Worm (Caenorhabditis elegans) whole organism, young adult: ENCODE data around the gene F42G4.6.
"Not testable (repeated sequence)": the region's sequence is repeated elsewhere in the genome, so short reads cannot be mapped to it uniquely, and the experiment has no call there.

ENCODE experiments used
- D2030.7 ChIP-seq: fragments of 200-800 bp; sonication (Bioruptor generic); IDR thresholded peaks from 2 replicates; pipeline ENCODE4 v1.3.6; 2022; ENCODE audit warnings: missing genetic modification reagents, missing genetic modification characterization, missing compliant biosample characterization
- F49E8.2 ChIP-seq: sonication (generic microtip); optimal IDR thresholded peaks from 3 replicates; lab custom pipeline; 2017; ENCODE audit warnings: missing genetic modification characterization, mild to moderate bottlenecking, missing compliant biosample characterization, antibody characterized with exemption, moderate library complexity; ENCODE audit not compliant: insufficient read depth
- T07F8.4 ChIP-seq: sonication (generic microtip); optimal IDR thresholded peaks from 2 replicates; lab custom pipeline; 2016; ENCODE audit warnings: mild to moderate bottlenecking, missing genetic modification characterization, moderate library complexity, missing compliant biosample characterization
- Y53G8AR.9 ChIP-seq: fragments of 200-800 bp; sonication (Bioruptor generic); conservative IDR thresholded peaks from 2 replicates; pipeline ENCODE4 v1.3.6; 2022; ENCODE audit warnings: missing genetic modification reagents, missing genetic modification characterization, missing compliant biosample characterization
- him-1 ChIP-seq: sonication (generic microtip); optimal IDR thresholded peaks from 2 replicates; lab custom pipeline; 2016; ENCODE audit warnings: missing genotype, missing genetic modification reagents, missing genetic modification characterization, missing compliant biosample characterization
- hlh-12 ChIP-seq: sonication (generic microtip); optimal IDR thresholded peaks from 2 replicates; lab custom pipeline; 2016; ENCODE audit warnings: missing genetic modification characterization, missing compliant biosample characterization
- hsf-1 ChIP-seq: fragments of 200-800 bp; sonication (Bioruptor generic); IDR thresholded peaks from 2 replicates; pipeline ENCODE4 v1.3.6; 2022; ENCODE audit warnings: missing genetic modification reagents, missing genetic modification characterization, missing compliant biosample characterization
- mes-4 ChIP-seq: sonication (generic microtip); optimal IDR thresholded peaks from 2 replicates; lab custom pipeline; 2016; ENCODE audit warnings: missing genotype, missing genetic modification characterization, missing compliant biosample characterization
- nfya-1 ChIP-seq: sonication (generic microtip); optimal IDR thresholded peaks from 2 replicates; lab custom pipeline; 2017; ENCODE audit warnings: antibody characterized with exemption, missing compliant biosample characterization, missing genetic modification characterization, borderline replicate concordance; ENCODE audit not compliant: insufficient read depth
- sea-2 ChIP-seq: fragments of 200-800 bp; sonication (Bioruptor generic); IDR thresholded peaks from 2 replicates; pipeline ENCODE4 v1.3.6; 2022; ENCODE audit warnings: missing genetic modification characterization, missing compliant biosample characterization
- snpc-1.3 ChIP-seq: sonication (generic microtip); optimal IDR thresholded peaks from 2 replicates; lab custom pipeline; 2017; ENCODE audit warnings: missing genetic modification characterization, mild to moderate bottlenecking, missing compliant biosample characterization, antibody characterized with exemption, moderate library complexity, missing genotype, missing genetic modification reagents; ENCODE audit not compliant: insufficient read depth
- unc-62 ChIP-seq: fragments of 150-350 bp; optimal IDR thresholded peaks from 2 replicates; lab custom pipeline; 2014; ENCODE audit warnings: missing biosample characterization, missing genetic modification reagents, missing genetic modification characterization
- xnd-1 ChIP-seq: sonication (generic microtip); optimal IDR thresholded peaks from 2 replicates; lab custom pipeline; 2016; ENCODE audit warnings: missing genotype, missing genetic modification reagents, missing genetic modification characterization, missing compliant biosample characterization

- not testable (repeated sequence) for TF ChIP-seq hsf-1; unc-62; F49E8.2 (tag; lab: Kevin White, UChicago); mes-4 (tag; lab: Kevin White, UChicago); T07F8.4 (tag; lab: Kevin White, UChicago); him-1 (tag; lab: Kevin White, UChicago); snpc-1.3; D2030.7; sea-2; nfya-1 (tag; lab: Kevin White, UChicago); xnd-1 (tag; lab: Kevin White, UChicago); hlh-12; Y53G8AR.9
Measured at ce11 chrII:13039141-13039540, 40.0 kb upstream of the F42G4.6 start.
